Worm (Caenorhabditis elegans) whole organism, mixed stage, embryonic: Measurements from ENCODE around the gene fbxa-16.
"Not testable (repeated sequence)": the region's sequence is repeated elsewhere in the genome, so short reads cannot be mapped to it uniquely, and the experiment has no call there.

Source experiments
- M03D4.4 ChIP-seq: sonication (generic microtip); optimal IDR thresholded peaks from 2 replicates; lab custom pipeline; 2017; ENCODE audit warnings: mild to moderate bottlenecking, missing genetic modification characterization, missing compliant biosample characterization
- bed-3 ChIP-seq: fragments of 200-800 bp; sonication (Bioruptor generic); optimal IDR thresholded peaks from 3 replicates; lab custom pipeline; 2018; ENCODE audit warnings: mild to moderate bottlenecking, missing genetic modification characterization, moderate library complexity, missing compliant biosample characterization
- blmp-1 ChIP-seq: fragments of 150-350 bp; optimal IDR thresholded peaks from 2 replicates; lab custom pipeline; 2014; ENCODE audit warnings: missing biosample characterization, missing genetic modification characterization
- ceh-39 ChIP-seq: fragments of 150-350 bp; optimal IDR thresholded peaks from 2 replicates; lab custom pipeline; 2014; ENCODE audit warnings: missing biosample characterization, missing genetic modification characterization
- ceh-43 ChIP-seq: fragments of 200-800 bp; sonication (Bioruptor generic); optimal IDR thresholded peaks from 2 replicates; lab custom pipeline; 2018; ENCODE audit warnings: mild to moderate bottlenecking, missing genetic modification characterization, moderate library complexity, missing compliant biosample characterization
- ces-1 ChIP-seq: fragments of 150-350 bp; optimal IDR thresholded peaks from 2 replicates; lab custom pipeline; 2014; ENCODE audit warnings: missing biosample characterization, missing genetic modification reagents, missing genetic modification characterization
- cnd-1 ChIP-seq: fragments of 200-800 bp; sonication (Bioruptor generic); optimal IDR thresholded peaks from 2 replicates; lab custom pipeline; 2018; ENCODE audit warnings: mild to moderate bottlenecking, missing genetic modification characterization, missing compliant biosample characterization
- elt-1 ChIP-seq: sonication (generic microtip); optimal IDR thresholded peaks from 2 replicates; lab custom pipeline; 2017; ENCODE audit warnings: missing genetic modification characterization, mild to moderate bottlenecking, missing compliant biosample characterization, antibody characterized with exemption, moderate library complexity, borderline replicate concordance; ENCODE audit not compliant: insufficient read depth
- elt-3 ChIP-seq: fragments of 150-350 bp; optimal IDR thresholded peaks from 2 replicates; lab custom pipeline; 2014; ENCODE audit warnings: missing biosample characterization, missing genetic modification characterization
- ham-2 ChIP-seq: fragments of 200-800 bp; sonication (Bioruptor generic); optimal IDR thresholded peaks from 2 replicates; lab custom pipeline; 2018; ENCODE audit warnings: mild to moderate bottlenecking, missing genetic modification characterization, missing compliant biosample characterization
- hlh-1 ChIP-seq: fragments of 150-350 bp; optimal IDR thresholded peaks from 2 replicates; lab custom pipeline; 2014; ENCODE audit warnings: missing biosample characterization, missing genetic modification reagents, missing genetic modification characterization
- lin-13 ChIP-seq: fragments of 150-350 bp; optimal IDR thresholded peaks from 2 replicates; lab custom pipeline; 2014; ENCODE audit warnings: missing biosample characterization, missing genetic modification characterization
- lin-32 ChIP-seq: fragments of 200-800 bp; sonication (Bioruptor generic); optimal IDR thresholded peaks from 2 replicates; lab custom pipeline; 2018; ENCODE audit warnings: mild to moderate bottlenecking, missing genetic modification characterization, missing compliant biosample characterization
- lsy-2 ChIP-seq: fragments of 150-350 bp; optimal IDR thresholded peaks from 2 replicates; lab custom pipeline; 2014; ENCODE audit warnings: missing biosample characterization, missing genetic modification characterization
- mls-2 ChIP-seq: sonication (generic microtip); optimal IDR thresholded peaks from 2 replicates; lab custom pipeline; 2016; ENCODE audit warnings: mild to moderate bottlenecking, missing genetic modification characterization, moderate library complexity, missing compliant biosample characterization
- nhr-12 ChIP-seq: fragments of 150-350 bp; optimal IDR thresholded peaks from 2 replicates; lab custom pipeline; 2014; ENCODE audit warnings: missing biosample characterization, missing genetic modification characterization
- nhr-2 ChIP-seq: fragments of 150-350 bp; optimal IDR thresholded peaks from 2 replicates; lab custom pipeline; 2014; ENCODE audit warnings: missing biosample characterization, missing genetic modification characterization
- nhr-237 ChIP-seq: fragments of 150-350 bp; optimal IDR thresholded peaks from 2 replicates; lab custom pipeline; 2014; ENCODE audit warnings: missing biosample characterization, missing genetic modification characterization
- nhr-76 ChIP-seq: sonication (generic microtip); optimal IDR thresholded peaks from 2 replicates; lab custom pipeline; 2017; ENCODE audit warnings: missing biosample characterization, missing genetic modification characterization
- pha-4 ChIP-seq: fragments of 150-350 bp; optimal IDR thresholded peaks from 2 replicates; lab custom pipeline; 2018; ENCODE audit warnings: missing biosample characterization, missing genetic modification reagents, missing genetic modification characterization
- sem-2 ChIP-seq: fragments of 200-800 bp; sonication (Bioruptor generic); optimal IDR thresholded peaks from 2 replicates; lab custom pipeline; 2018; ENCODE audit warnings: mild to moderate bottlenecking, missing genetic modification characterization, missing compliant biosample characterization
- snpc-4 ChIP-seq: fragments of 150-350 bp; optimal IDR thresholded peaks from 2 replicates; lab custom pipeline; 2014; ENCODE audit warnings: missing biosample characterization, missing genetic modification characterization
- sptf-1 ChIP-seq: sonication (generic microtip); optimal IDR thresholded peaks from 2 replicates; lab custom pipeline; 2017; ENCODE audit warnings: mild to moderate bottlenecking, missing genetic modification characterization, moderate library complexity, missing compliant biosample characterization
- tbx-8 ChIP-seq: fragments of 200-800 bp; sonication (Bioruptor generic); optimal IDR thresholded peaks from 2 replicates; lab custom pipeline; 2018; ENCODE audit warnings: mild to moderate bottlenecking, missing genetic modification characterization, moderate library complexity, missing compliant biosample characterization
- unc-120 ChIP-seq: sonication (generic microtip); optimal IDR thresholded peaks from 2 replicates; lab custom pipeline; 2017; ENCODE audit warnings: missing genetic modification characterization, missing compliant biosample characterization; ENCODE audit not compliant: poor library complexity, severe bottlenecking
- unc-62 ChIP-seq: fragments of 150-350 bp; optimal IDR thresholded peaks from 2 replicates; lab custom pipeline; 2014; ENCODE audit warnings: missing biosample characterization, missing genetic modification reagents, missing genetic modification characterization
- zip-8 ChIP-seq: fragments of 150-350 bp; optimal IDR thresholded peaks from 2 replicates; lab custom pipeline; 2014; ENCODE audit warnings: missing biosample characterization, missing genetic modification characterization
- ztf-11 ChIP-seq: fragments of 150-350 bp; optimal IDR thresholded peaks from 2 replicates; lab custom pipeline; 2014; ENCODE audit warnings: missing biosample characterization, missing genetic modification characterization

fbxa-16 gene

DNA sequence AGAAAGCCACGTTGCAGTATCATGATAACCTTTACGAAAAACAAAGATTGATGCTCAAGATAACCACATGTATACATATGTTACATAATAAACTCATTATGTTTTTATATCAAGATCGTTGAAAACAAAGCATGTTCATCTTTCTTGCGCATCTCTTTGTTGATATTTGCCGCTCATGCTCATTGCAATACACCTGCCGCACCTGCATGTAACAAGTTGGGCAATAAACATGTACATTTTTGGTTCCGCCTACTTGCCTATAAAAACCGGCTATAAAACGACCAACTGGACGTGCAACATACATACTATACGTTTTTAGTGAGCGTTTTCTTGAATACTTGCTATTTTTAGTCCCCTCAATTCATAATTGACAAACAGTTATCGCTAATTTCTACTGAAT is at the start of gene fbxa-16:
Gene fbxa-16 (plus strand): TSS at position 301 of the 400 bp plus-strand sequence.
- not testable (repeated sequence) for TF ChIP-seq snpc-4, ztf-11, elt-3 (tag; lab: Kevin White, UChicago)

DNA sequence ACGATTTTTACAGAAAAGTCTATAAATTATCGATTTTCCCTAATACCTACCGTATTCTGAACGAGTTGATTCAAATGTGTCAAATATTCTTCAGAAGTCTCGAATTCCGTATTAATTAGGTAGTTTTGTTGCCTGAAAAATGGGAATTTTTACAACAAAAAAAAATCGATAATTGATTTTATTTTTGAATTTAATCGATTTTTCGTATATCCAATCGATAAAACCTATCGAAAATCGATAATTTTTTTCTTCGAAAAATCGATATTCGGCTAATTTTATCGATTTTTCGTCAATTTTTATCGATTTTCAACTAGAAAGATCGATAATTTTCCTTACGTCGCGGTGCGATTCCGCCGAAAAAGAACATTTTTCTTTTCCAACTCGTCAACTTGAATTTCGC is 34.9 kb upstream of the fbxa-16 start:
- no peak for TF ChIP-seq sem-2 (GFP tag; lab: Kevin White, UChicago)
- TF ChIP-seq mls-2 (tag; lab: Kevin White, UChicago): no peak
- TF ChIP-seq pha-4 (tag; lab: Kevin White, UChicago): no peak
- no peak for TF ChIP-seq nhr-237 (tag; lab: Kevin White, UChicago)
- TF ChIP-seq bed-3: no peak
- no peak for TF ChIP-seq hlh-1
- no peak for TF ChIP-seq elt-1 (tag; lab: Kevin White, UChicago)
- TF ChIP-seq cnd-1: no peak
- TF ChIP-seq snpc-4 (tag; lab: Kevin White, UChicago): no peak
- TF ChIP-seq nhr-12: no peak
- no peak for TF ChIP-seq zip-8 (tag; lab: Kevin White, UChicago)
- no peak for TF ChIP-seq lin-32 (GFP tag; lab: Kevin White, UChicago)
- TF ChIP-seq M03D4.4 (tag; lab: Kevin White, UChicago): no peak
- TF ChIP-seq tbx-8 (GFP tag; lab: Kevin White, UChicago): no peak
- TF ChIP-seq ceh-39: no peak

- peak; percentile 94 for TF ChIP-seq zip-8 (tag; lab: Kevin White, UChicago)
- no peak for TF ChIP-seq ceh-43 (GFP tag; lab: Kevin White, UChicago)
These were observed 30.6 kb upstream of the fbxa-16 start for ce11 chrX:88905-89304.

- TF ChIP-seq hlh-1; elt-1 (tag; lab: Kevin White, UChicago); ceh-39: not testable (repeated sequence)
These were observed 14.7 kb upstream of the fbxa-16 start, which contains the start of gene Y73B3A.4 for ce11 chrX:104737-105136. TSS of gene Y73B3A.4 (minus strand) at chrX:104777.

ce11 chrX:108929-109328 is 10.5 kb upstream of the fbxa-16 start, which contains the start of gene elk-2:
TSS of gene elk-2 (minus strand) at chrX:109029.
- TF ChIP-seq nhr-76; zip-8 (tag; lab: Kevin White, UChicago); ces-1 (GFP tag; lab: Kevin White, UChicago): not testable (repeated sequence)

ce11 chrX:114400-114799 is 5.1 kb upstream of the fbxa-16 start, which contains the start of gene fbxa-221:
TSS of gene fbxa-221 (plus strand) at chrX:114700.
- not testable (repeated sequence) for TF ChIP-seq lsy-2 (tag; lab: Kevin White, UChicago); ceh-39; blmp-1 (tag; lab: Kevin White, UChicago)

ce11 chrX:117080-117479 is 2.4 kb upstream of the fbxa-16 start, which contains the start of gene fbxa-222:
TSS of gene fbxa-222 (plus strand) at chrX:117380.
- TF ChIP-seq M03D4.4 (tag; lab: Kevin White, UChicago) (no peak), hlh-1 (no peak), snpc-4 (tag; lab: Kevin White, UChicago) (no peak), lin-13 (tag; lab: Kevin White, UChicago) (no peak)

ce11 chrX:141149-141548 is 21.7 kb downstream of the fbxa-16 start, which contains the start of gene Y73B3A.8:
TSS of gene Y73B3A.8 (minus strand) at chrX:141249.
- TF ChIP-seq unc-62: no peak
- no peak for TF ChIP-seq snpc-4 (tag; lab: Kevin White, UChicago)
- no peak for TF ChIP-seq ham-2
- TF ChIP-seq tbx-8 (GFP tag; lab: Kevin White, UChicago): no peak
- no peak for TF ChIP-seq elt-1 (tag; lab: Kevin White, UChicago)
- no peak for TF ChIP-seq M03D4.4 (tag; lab: Kevin White, UChicago)
- no peak for TF ChIP-seq sptf-1 (tag; lab: Kevin White, UChicago)
- TF ChIP-seq ceh-39: no peak
- no peak for TF ChIP-seq ceh-43 (GFP tag; lab: Kevin White, UChicago)
- TF ChIP-seq nhr-12: no peak
- TF ChIP-seq nhr-2 (tag; lab: Kevin White, UChicago): no peak
- TF ChIP-seq unc-120 (tag; lab: Kevin White, UChicago): no peak
- no peak for TF ChIP-seq mls-2 (tag; lab: Kevin White, UChicago)
- no peak for TF ChIP-seq lin-32 (GFP tag; lab: Kevin White, UChicago)
- no peak for TF ChIP-seq cnd-1
